Worm (Caenorhabditis elegans) whole organism, young adult: ENCODE results near the gene F47C12.6.

ENCODE experiments used
- C06A6.2 ChIP-seq: fragments of 200-800 bp; sonication (Bioruptor generic); conservative IDR thresholded peaks from 2 replicates; pipeline ENCODE4 v1.3.6; 2022; ENCODE audit warnings: missing genetic modification characterization, missing compliant biosample characterization
- F22D6.2 ChIP-seq: sonication (generic microtip); optimal IDR thresholded peaks from 2 replicates; lab custom pipeline; 2016; ENCODE audit warnings: mild to moderate bottlenecking, missing genetic modification characterization, missing compliant biosample characterization
- F23B12.7 ChIP-seq: sonication (generic microtip); optimal IDR thresholded peaks from 2 replicates; lab custom pipeline; 2017; ENCODE audit warnings: missing genetic modification characterization, mild to moderate bottlenecking, missing compliant biosample characterization, antibody characterized with exemption, moderate library complexity; ENCODE audit not compliant: insufficient read depth
- F37B4.10 ChIP-seq: fragments of 200-800 bp; sonication (Bioruptor generic); IDR thresholded peaks from 2 replicates; pipeline ENCODE4 v1.3.6; 2022; ENCODE audit warnings: missing genetic modification characterization, missing compliant biosample characterization
- F39B2.1 ChIP-seq: fragments of 200-800 bp; sonication (Bioruptor generic); IDR thresholded peaks from 2 replicates; pipeline ENCODE4 v1.3.6; 2022; ENCODE audit warnings: missing genetic modification reagents, missing genetic modification characterization, missing compliant biosample characterization
- F49E8.2 ChIP-seq: sonication (generic microtip); optimal IDR thresholded peaks from 3 replicates; lab custom pipeline; 2017; ENCODE audit warnings: missing genetic modification characterization, mild to moderate bottlenecking, missing compliant biosample characterization, antibody characterized with exemption, moderate library complexity; ENCODE audit not compliant: insufficient read depth
- F52B5.7 ChIP-seq: sonication (generic microtip); optimal IDR thresholded peaks from 2 replicates; lab custom pipeline; 2016; ENCODE audit warnings: mild to moderate bottlenecking, missing genetic modification characterization, missing compliant biosample characterization
- F57A8.1 ChIP-seq: fragments of 200-800 bp; sonication (Bioruptor generic); optimal IDR thresholded peaks from 2 replicates; lab custom pipeline; 2018; ENCODE audit warnings: mild to moderate bottlenecking, missing genetic modification characterization, moderate library complexity, missing compliant biosample characterization
- F57C9.4 ChIP-seq: sonication (generic microtip); optimal IDR thresholded peaks from 2 replicates; lab custom pipeline; 2017; ENCODE audit warnings: mild to moderate bottlenecking, missing genetic modification characterization, missing compliant biosample characterization
- K11D2.4 ChIP-seq: fragments of 200-800 bp; sonication (Bioruptor generic); IDR thresholded peaks from 2 replicates; pipeline ENCODE4 v1.3.6; 2022; ENCODE audit warnings: missing genetic modification reagents, missing genetic modification characterization, missing compliant biosample characterization
- T26A5.8 ChIP-seq: sonication (generic microtip); optimal IDR thresholded peaks from 2 replicates; lab custom pipeline; 2016; ENCODE audit warnings: missing genetic modification characterization, missing compliant biosample characterization
- Y53F4B.3 ChIP-seq: fragments of 200-800 bp; sonication (Bioruptor generic); IDR thresholded peaks from 2 replicates; pipeline ENCODE4 v1.3.6; 2022; ENCODE audit warnings: missing genetic modification reagents, missing genetic modification characterization, missing compliant biosample characterization
- Y53G8AR.9 ChIP-seq: fragments of 200-800 bp; sonication (Bioruptor generic); conservative IDR thresholded peaks from 2 replicates; pipeline ENCODE4 v1.3.6; 2022; ENCODE audit warnings: missing genetic modification reagents, missing genetic modification characterization, missing compliant biosample characterization
- Y79H2A.3 ChIP-seq: fragments of 200-800 bp; sonication (Bioruptor generic); conservative IDR thresholded peaks from 2 replicates; pipeline ENCODE4 v1.3.6; 2022; ENCODE audit warnings: missing genetic modification reagents, missing genetic modification characterization, missing compliant biosample characterization
- ama-1 ChIP-seq, 3 experiments: fragments of 150-350 bp in 1 of 3; sonication (generic microtip) in 2 of 3; optimal IDR thresholded peaks; 2 replicates each; lab custom pipeline; 2014 to 2018; ENCODE audit warnings: missing biosample characterization in 2 of 3, missing genetic modification characterization in 2 of 3, missing genetic modification reagents in 2 of 3
- ceh-27 ChIP-seq: fragments of 200-800 bp; sonication (Bioruptor generic); optimal IDR thresholded peaks from 2 replicates; lab custom pipeline; 2018; ENCODE audit warnings: mild to moderate bottlenecking, missing genetic modification characterization, moderate library complexity, missing compliant biosample characterization
- ceh-79 ChIP-seq: sonication (generic microtip); optimal IDR thresholded peaks from 2 replicates; lab custom pipeline; 2017; ENCODE audit warnings: mild to moderate bottlenecking, missing genetic modification characterization, missing compliant biosample characterization
- chd-7 ChIP-seq: sonication (generic microtip); optimal IDR thresholded peaks from 2 replicates; lab custom pipeline; 2016; ENCODE audit warnings: mild to moderate bottlenecking, missing genetic modification characterization, moderate library complexity, missing compliant biosample characterization
- dpl-1 ChIP-seq: fragments of 150-350 bp; optimal IDR thresholded peaks from 2 replicates; lab custom pipeline; 2014; ENCODE audit warnings: missing biosample characterization, missing genetic modification reagents, missing genetic modification characterization
- egl-18 ChIP-seq: fragments of 200-800 bp; sonication (Bioruptor generic); IDR thresholded peaks from 2 replicates; pipeline ENCODE4 v1.3.6; 2022; ENCODE audit warnings: missing genetic modification reagents, missing genetic modification characterization, missing compliant biosample characterization
- egrh-3 ChIP-seq: fragments of 200-800 bp; sonication (Bioruptor generic); IDR thresholded peaks from 2 replicates; pipeline ENCODE4 v1.3.6; 2022; ENCODE audit warnings: missing genetic modification reagents, missing genetic modification characterization, missing compliant biosample characterization
- gei-17 ChIP-seq: fragments of 200-800 bp; sonication (Bioruptor generic); optimal IDR thresholded peaks from 2 replicates; lab custom pipeline; 2018; ENCODE audit warnings: mild to moderate bottlenecking, missing genetic modification characterization, missing compliant biosample characterization
- hmg-20 ChIP-seq: fragments of 200-800 bp; sonication (Bioruptor generic); IDR thresholded peaks from 2 replicates; pipeline ENCODE4 v1.3.6; 2022; ENCODE audit warnings: missing genetic modification reagents, missing genetic modification characterization, missing compliant biosample characterization
- hsf-1 ChIP-seq: fragments of 200-800 bp; sonication (Bioruptor generic); IDR thresholded peaks from 2 replicates; pipeline ENCODE4 v1.3.6; 2022; ENCODE audit warnings: missing genetic modification reagents, missing genetic modification characterization, missing compliant biosample characterization
- mcd-1 ChIP-seq: fragments of 200-800 bp; sonication (Bioruptor generic); IDR thresholded peaks from 2 replicates; pipeline ENCODE4 v1.3.6; 2022; ENCODE audit warnings: missing genetic modification reagents, missing genetic modification characterization, missing compliant biosample characterization
- mes-4 ChIP-seq: sonication (generic microtip); optimal IDR thresholded peaks from 2 replicates; lab custom pipeline; 2016; ENCODE audit warnings: missing genotype, missing genetic modification characterization, missing compliant biosample characterization
- mxl-1 ChIP-seq: sonication (generic microtip); optimal IDR thresholded peaks from 2 replicates; lab custom pipeline; 2016; ENCODE audit warnings: missing genetic modification characterization, missing compliant biosample characterization
- nhr-120 ChIP-seq: fragments of 200-800 bp; sonication (Bioruptor generic); IDR thresholded peaks from 2 replicates; pipeline ENCODE4 v1.3.6; 2022; ENCODE audit warnings: missing genetic modification characterization, missing compliant biosample characterization
- pbrm-1 ChIP-seq: fragments of 200-800 bp; sonication (Bioruptor generic); IDR thresholded peaks from 2 replicates; pipeline ENCODE4 v1.3.6; 2022; ENCODE audit warnings: missing genetic modification reagents, missing genetic modification characterization, missing compliant biosample characterization
- pha-4 ChIP-seq: fragments of 150-350 bp; sonication (generic microtip); optimal IDR thresholded peaks from 2 replicates; lab custom pipeline; 2014; ENCODE audit warnings: missing biosample characterization, missing genetic modification reagents, missing genetic modification characterization
- sdz-38 ChIP-seq: sonication (generic microtip); optimal IDR thresholded peaks from 2 replicates; lab custom pipeline; 2016; ENCODE audit warnings: missing genotype, missing genetic modification characterization, missing compliant biosample characterization
- tbp1 ChIP-seq: fragments of 200-800 bp; sonication (Bioruptor generic); optimal IDR thresholded peaks from 2 replicates; lab custom pipeline; 2018; ENCODE audit warnings: mild to moderate bottlenecking, missing genetic modification characterization, missing compliant biosample characterization
- tlf-1 ChIP-seq: fragments of 200-800 bp; sonication (Bioruptor generic); optimal IDR thresholded peaks from 2 replicates; lab custom pipeline; 2018; ENCODE audit warnings: mild to moderate bottlenecking, missing genetic modification characterization, missing compliant biosample characterization
- unc-62 ChIP-seq: fragments of 150-350 bp; optimal IDR thresholded peaks from 2 replicates; lab custom pipeline; 2014; ENCODE audit warnings: missing biosample characterization, missing genetic modification reagents, missing genetic modification characterization
- zim-3 ChIP-seq: sonication (generic microtip); optimal IDR thresholded peaks from 2 replicates; lab custom pipeline; 2017; ENCODE audit warnings: mild to moderate bottlenecking, missing genetic modification characterization, moderate library complexity, missing compliant biosample characterization
- ztf-18 ChIP-seq: sonication (generic microtip); optimal IDR thresholded peaks from 2 replicates; lab custom pipeline; 2016; ENCODE audit warnings: missing genotype, mild to moderate bottlenecking, missing genetic modification characterization, missing compliant biosample characterization
- ztf-3 ChIP-seq: fragments of 200-800 bp; sonication (Bioruptor generic); optimal IDR thresholded peaks from 2 replicates; lab custom pipeline; 2018; ENCODE audit warnings: mild to moderate bottlenecking, missing genetic modification characterization, missing compliant biosample characterization

F47C12.6 gene

DNA sequence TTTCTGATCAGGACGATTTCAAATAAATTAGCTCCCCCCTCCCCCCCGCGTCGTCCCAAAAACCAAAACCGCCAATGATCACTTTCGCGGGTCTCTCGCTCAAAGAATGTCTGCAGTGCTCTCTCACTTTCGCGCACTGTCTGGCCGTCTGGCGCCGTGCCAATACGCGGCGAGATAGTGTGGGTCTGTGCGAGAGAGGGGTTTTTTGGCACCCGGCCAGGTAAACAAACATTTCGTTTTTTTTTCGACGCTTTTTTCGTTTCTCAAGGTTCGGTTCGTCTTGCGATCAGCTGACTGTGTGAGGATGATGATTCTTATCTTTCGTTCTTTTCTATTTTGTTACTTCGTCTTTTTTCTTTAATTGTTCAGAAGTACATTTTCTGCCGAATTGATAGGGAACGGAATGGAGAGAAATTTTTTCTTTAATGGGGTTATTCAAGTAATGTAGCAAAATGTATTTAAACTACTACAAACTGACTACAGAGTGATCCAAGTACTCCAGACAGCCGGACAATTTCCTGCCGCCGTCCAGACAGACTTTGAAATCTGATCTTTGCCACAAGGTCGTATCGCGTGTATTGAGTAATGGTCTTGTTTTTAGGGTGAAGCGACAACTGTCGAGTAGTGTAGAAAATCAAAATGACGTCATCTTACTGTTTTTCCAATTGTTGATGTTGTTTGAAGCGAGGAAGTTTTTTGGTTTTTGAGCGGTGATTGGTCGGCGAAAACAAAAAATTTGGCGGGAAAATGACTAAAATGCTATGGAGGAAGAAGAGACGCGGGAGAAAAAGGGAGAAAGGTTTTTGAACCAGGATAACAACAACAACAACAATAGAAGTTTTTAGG lies 31.2 kb upstream of the F47C12.6 start (continued):
- peak; percentile 92 for TF ChIP-seq K11D2.4 (GFP tag; lab: Robert Waterston, UW)
- TF ChIP-seq egrh-3, result peak; percentile 76
- TF ChIP-seq gei-17 (GFP tag; lab: Kevin White, UChicago), result no peak
- no peak for TF ChIP-seq ztf-3
- peak; percentile 73 for TF ChIP-seq pbrm-1 (GFP tag; lab: Robert Waterston, UW)
- TF ChIP-seq ama-1 (optimal IDR thresholded peaks at IDR 0.05; lab: Kevin White, UChicago), result no peak
- no peak for TF ChIP-seq ama-1 (GFP tag; optimal IDR thresholded peaks at IDR 0.05; lab: Kevin White, UChicago)
- no peak for TF ChIP-seq hsf-1
- peak; percentile 66 for TF ChIP-seq F23B12.7 (tag; lab: Kevin White, UChicago)
- no peak for TF ChIP-seq unc-62 (GFP tag; lab: Kevin White, UChicago)
- TF ChIP-seq sdz-38 (tag; lab: Kevin White, UChicago), result no peak
- TF ChIP-seq zim-3 (tag; lab: Kevin White, UChicago), result no peak
- peak; percentile 69; the same call in 1 of the 2 replicates for TF ChIP-seq C06A6.2 (GFP tag; lab: Robert Waterston, UW)
- peak; percentile 61 for TF ChIP-seq chd-7
- no peak for TF ChIP-seq F37B4.10 (GFP tag; lab: Robert Waterston, UW)
- no peak for TF ChIP-seq mes-4 (tag; lab: Kevin White, UChicago)
- TF ChIP-seq dpl-1 (GFP tag; lab: Kevin White, UChicago), result no peak
- TF ChIP-seq ztf-18 (tag; lab: Kevin White, UChicago), result no peak
- peak; percentile 46 for TF ChIP-seq pha-4 (tag; lab: Kevin White, UChicago)
- no peak for TF ChIP-seq Y79H2A.3 (GFP tag; lab: Robert Waterston, UW)
- no peak for TF ChIP-seq Y53G8AR.9 (GFP tag; lab: Robert Waterston, UW)
- TF ChIP-seq ceh-27 (GFP tag; lab: Kevin White, UChicago), result peak; percentile 65
- peak; percentile 6 for TF ChIP-seq F52B5.7
- no peak for TF ChIP-seq egl-18
- no peak for TF ChIP-seq mxl-1 (tag; lab: Kevin White, UChicago)
- TF ChIP-seq tbp1, result peak; percentile 40
- no peak for TF ChIP-seq hmg-20
- no peak for TF ChIP-seq T26A5.8 (tag; lab: Kevin White, UChicago)
- TF ChIP-seq Y53F4B.3 (GFP tag; lab: Robert Waterston, UW), result no peak
- peak; percentile 46 for TF ChIP-seq mcd-1 (GFP tag; lab: Robert Waterston, UW)
- TF ChIP-seq F57C9.4 (tag; lab: Kevin White, UChicago), result no peak
- peak; percentile 26 for TF ChIP-seq tlf-1 (GFP tag; lab: Kevin White, UChicago)
- peak; percentile 32 for TF ChIP-seq F22D6.2
- no peak for TF ChIP-seq nhr-120 (GFP tag; lab: Robert Waterston, UW)
- no peak for TF ChIP-seq ceh-79 (tag; lab: Kevin White, UChicago)
- TF ChIP-seq F57A8.1, result no peak
- no peak for TF ChIP-seq F49E8.2 (tag; lab: Kevin White, UChicago)
- TF ChIP-seq F39B2.1 (GFP tag; lab: Robert Waterston, UW), result no peak
